Worm (Caenorhabditis elegans) whole organism, L4/young adult: Measurements from ENCODE around the gene idpb-4.

Experiments
- W03F9.2 ChIP-seq: fragments of 150-350 bp; optimal IDR thresholded peaks from 2 replicates; lab custom pipeline; 2014; ENCODE audit warnings: missing biosample characterization, missing genetic modification characterization
- dao-5 ChIP-seq: sonication (generic microtip); optimal IDR thresholded peaks from 2 replicates; lab custom pipeline; 2016; ENCODE audit warnings: missing genotype, missing genetic modification characterization, moderate library complexity, missing compliant biosample characterization
- him-1 ChIP-seq: sonication (generic microtip); optimal IDR thresholded peaks from 2 replicates; lab custom pipeline; 2016; ENCODE audit warnings: missing genotype, missing genetic modification reagents, missing genetic modification characterization, missing compliant biosample characterization

- no peak for TF ChIP-seq him-1 (tag; lab: Kevin White, UChicago)
- no peak for TF ChIP-seq W03F9.2
- no peak for TF ChIP-seq dao-5 (tag; lab: Kevin White, UChicago)
Observed at ce11 chrII:8743379-8744173, 6.2 kb upstream of the idpb-4 start, which contains the start of gene mak-1.
